Worm (Caenorhabditis elegans) whole organism, L4/young adult: ENCODE results near the gene pcp-3.

ENCODE experiments used
- W03F9.2 ChIP-seq: fragments of 150-350 bp; optimal IDR thresholded peaks from 2 replicates; lab custom pipeline; 2014; ENCODE audit warnings: missing biosample characterization, missing genetic modification characterization
- dao-5 ChIP-seq: sonication (generic microtip); optimal IDR thresholded peaks from 2 replicates; lab custom pipeline; 2016; ENCODE audit warnings: missing genotype, missing genetic modification characterization, moderate library complexity, missing compliant biosample characterization
- him-1 ChIP-seq: sonication (generic microtip); optimal IDR thresholded peaks from 2 replicates; lab custom pipeline; 2016; ENCODE audit warnings: missing genotype, missing genetic modification reagents, missing genetic modification characterization, missing compliant biosample characterization

Gene pcp-3

ce11 chrIV:9146819-9147518 lies 11.8 kb downstream of the pcp-3 start, which contains the start of the genes rpb-12 and aly-2:
TSS of gene rpb-12 (minus strand) at chrIV:9146869.
TSS of gene aly-2 (plus strand) at chrIV:9147468.
- TF ChIP-seq dao-5 (tag; lab: Kevin White, UChicago) (no peak), him-1 (no peak), W03F9.2 (tag; lab: Kevin White, UChicago) (peak; percentile 43)

DNA sequence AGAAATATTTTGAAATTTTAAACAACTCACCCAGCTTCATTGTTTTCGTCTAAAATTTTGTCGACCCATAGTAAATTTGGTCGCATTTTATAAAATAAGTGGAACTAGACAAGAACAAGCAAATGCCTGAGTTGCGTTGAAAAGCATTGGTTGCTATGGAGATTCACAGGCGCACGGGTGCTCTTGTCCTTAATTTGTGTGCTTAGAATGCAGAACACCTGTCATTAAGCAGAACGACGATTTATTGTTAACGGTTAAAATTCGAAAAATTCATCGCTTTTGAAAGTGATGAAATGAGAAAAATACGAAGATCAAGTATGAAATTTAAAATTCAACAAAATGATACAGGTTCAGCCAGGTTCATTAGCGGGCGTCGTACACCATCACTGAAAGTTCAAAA lies 12.7 kb downstream of the pcp-3 start, which contains the start of gene daf-10:
daf-10 (minus strand) TSS at position 101 of the 400 bp plus-strand sequence.
- no peak for TF ChIP-seq him-1
- no peak for TF ChIP-seq W03F9.2 (tag; lab: Kevin White, UChicago)
- no peak for TF ChIP-seq dao-5 (tag; lab: Kevin White, UChicago)

DNA sequence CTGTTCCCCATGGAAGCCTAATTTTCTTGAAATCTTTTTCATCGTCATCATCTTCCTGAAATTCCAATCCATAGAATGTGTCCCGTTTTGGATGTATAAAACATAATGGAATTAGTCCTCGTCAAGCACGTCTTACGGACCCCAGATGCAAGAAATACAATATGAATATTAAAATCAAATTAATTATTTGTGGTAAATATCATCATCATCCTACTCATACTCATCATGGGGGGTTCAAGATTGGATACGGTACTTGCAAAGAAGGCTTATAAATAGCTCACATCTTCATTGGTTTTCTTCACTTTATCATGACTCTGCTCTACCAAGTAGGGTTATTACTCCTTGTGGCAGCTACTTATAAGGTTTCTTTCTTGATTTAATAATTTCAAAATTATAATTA lies 14.4 kb downstream of the pcp-3 start, which contains the start of gene flp-1:
flp-1 (plus strand) TSS at position 301 of the 400 bp plus-strand sequence.
- TF ChIP-seq dao-5 (tag; lab: Kevin White, UChicago): no peak
- TF ChIP-seq him-1: no peak
- TF ChIP-seq W03F9.2 (tag; lab: Kevin White, UChicago): no peak

ce11 chrIV:9140172-9140805 lies 18.5 kb downstream of the pcp-3 start:
- TF ChIP-seq dao-5 (tag; lab: Kevin White, UChicago) (no peak), him-1 (no peak), W03F9.2 (tag; lab: Kevin White, UChicago) (no peak)

- no peak for TF ChIP-seq him-1
- no peak for TF ChIP-seq W03F9.2 (tag; lab: Kevin White, UChicago)
- TF ChIP-seq dao-5 (tag; lab: Kevin White, UChicago): no peak
These were observed 23.4 kb downstream of the pcp-3 start, which contains the start of gene delm-1 for ce11 chrIV:9135377-9135776. TSS of gene delm-1 (minus strand) at chrIV:9135477.

DNA sequence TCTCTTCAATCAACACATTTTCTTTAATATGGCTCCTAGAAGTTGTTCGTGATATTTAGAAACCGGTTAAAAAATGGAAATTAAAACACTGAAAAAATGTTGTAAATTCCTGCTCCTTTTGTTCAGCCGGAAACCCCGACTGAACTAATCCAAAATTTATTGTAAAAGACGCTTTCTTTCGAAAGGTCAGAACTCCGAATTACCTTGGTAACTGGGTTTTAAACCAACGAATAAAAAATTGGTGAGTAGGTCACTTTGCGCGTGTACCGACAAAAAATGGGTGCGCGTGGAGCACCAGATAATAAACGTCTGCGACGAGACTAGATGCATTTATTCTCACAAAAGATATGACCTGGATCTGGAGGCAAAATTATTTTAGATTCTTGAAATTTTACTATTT lies 28.2 kb downstream of the pcp-3 start:
- TF ChIP-seq him-1 (no peak), W03F9.2 (tag; lab: Kevin White, UChicago) (no peak), dao-5 (tag; lab: Kevin White, UChicago) (no peak)

DNA sequence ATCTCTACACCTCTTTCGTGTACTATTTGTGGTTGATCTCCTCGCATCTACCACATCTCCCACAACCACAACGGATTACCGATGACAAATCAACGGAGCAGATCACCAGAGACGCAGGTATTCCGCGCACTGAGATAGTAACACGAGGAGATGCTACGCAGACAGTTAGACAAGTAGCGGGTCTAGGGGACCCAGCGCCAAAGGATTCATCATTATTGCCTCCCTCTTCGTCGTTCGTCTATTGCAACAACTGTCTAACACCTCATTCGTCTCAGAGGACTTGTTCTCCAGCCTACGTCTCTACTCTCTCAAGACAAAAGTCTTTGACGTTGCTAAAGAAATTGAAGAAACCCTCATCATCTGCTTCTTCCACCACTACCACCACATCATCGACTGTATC lies 37.3 kb downstream of the pcp-3 start:
- TF ChIP-seq dao-5 (tag; lab: Kevin White, UChicago) (no peak), him-1 (no peak), W03F9.2 (tag; lab: Kevin White, UChicago) (no peak)

DNA sequence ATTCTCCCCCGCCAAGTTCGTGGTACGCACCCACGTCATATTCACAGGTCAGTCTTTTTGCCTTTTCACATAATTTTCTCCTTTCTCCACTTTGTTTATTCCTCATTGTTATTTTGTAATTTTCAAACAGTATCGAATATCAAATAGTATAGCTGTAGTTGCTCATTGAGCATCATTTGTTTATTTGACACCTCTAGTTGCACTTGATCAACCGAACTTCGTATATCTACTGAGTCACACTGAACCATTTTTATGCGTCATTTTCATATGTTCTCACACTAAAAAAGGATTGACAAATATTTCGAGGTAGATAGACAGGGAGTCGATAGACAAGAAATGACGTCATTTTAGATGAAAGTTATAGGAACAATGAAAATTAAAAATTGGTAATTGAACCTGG lies 38.6 kb downstream of the pcp-3 start:
- TF ChIP-seq dao-5 (tag; lab: Kevin White, UChicago): no peak
- TF ChIP-seq W03F9.2 (tag; lab: Kevin White, UChicago): no peak
- TF ChIP-seq him-1: no peak

DNA sequence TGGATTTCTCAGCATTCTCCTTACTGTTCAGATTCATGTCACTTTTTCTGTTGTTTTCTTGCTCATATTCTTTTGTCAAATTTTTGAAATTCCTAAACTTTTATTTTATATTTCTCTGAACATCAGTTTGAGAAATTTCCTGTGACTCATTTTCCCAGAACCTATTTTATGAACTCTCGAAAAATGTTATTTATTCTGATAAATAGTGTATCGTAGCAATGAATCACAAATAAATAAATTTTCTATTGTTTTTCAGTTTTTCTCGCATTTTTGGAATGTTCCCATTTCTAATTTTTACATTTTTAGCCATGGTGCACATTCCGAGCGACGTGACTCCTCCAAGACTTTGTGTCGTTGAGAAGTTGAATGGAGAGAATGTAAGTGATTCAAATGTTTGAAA lies 40.0 kb downstream of the pcp-3 start, which contains the start of gene nrfl-1:
nrfl-1 (plus strand) TSS at position 301 of the 400 bp plus-strand sequence.
- TF ChIP-seq W03F9.2 (tag; lab: Kevin White, UChicago) (no peak), dao-5 (tag; lab: Kevin White, UChicago) (no peak), him-1 (no peak)

- no peak for TF ChIP-seq W03F9.2 (tag; lab: Kevin White, UChicago)
- no peak for TF ChIP-seq dao-5 (tag; lab: Kevin White, UChicago)
- no peak for TF ChIP-seq him-1
These were observed 40.5 kb downstream of the pcp-3 start for ce11 chrIV:9118348-9118747.

- TF ChIP-seq him-1 (no peak), dao-5 (tag; lab: Kevin White, UChicago) (no peak), W03F9.2 (tag; lab: Kevin White, UChicago) (no peak)
These were observed 41.1 kb downstream of the pcp-3 start for ce11 chrIV:9117700-9118099.

DNA sequence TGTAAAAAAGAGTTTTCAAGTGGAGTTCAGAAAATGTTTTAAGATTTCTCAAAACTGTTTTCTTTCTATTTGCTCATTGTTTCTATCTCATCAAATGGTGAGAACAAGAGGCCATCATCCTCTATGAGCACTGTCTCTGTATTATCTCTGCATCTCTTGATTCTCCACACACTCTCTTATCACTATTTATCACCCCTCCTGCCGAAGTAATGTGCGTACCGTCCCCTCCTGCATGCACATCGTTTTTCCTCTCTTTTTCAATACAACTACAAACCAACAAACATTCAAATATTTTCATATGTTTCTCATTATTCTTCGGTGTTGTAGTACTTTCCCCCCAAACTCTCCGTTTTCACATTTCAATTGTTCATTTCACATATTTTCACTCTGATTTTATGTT lies 42.4 kb downstream of the pcp-3 start:
- TF ChIP-seq W03F9.2 (tag; lab: Kevin White, UChicago): no peak
- no peak for TF ChIP-seq him-1
- no peak for TF ChIP-seq dao-5 (tag; lab: Kevin White, UChicago)

ce11 chrIV:9114078-9114477 lies 44.7 kb downstream of the pcp-3 start:
- no peak for TF ChIP-seq dao-5 (tag; lab: Kevin White, UChicago)
- TF ChIP-seq W03F9.2 (tag; lab: Kevin White, UChicago): no peak
- TF ChIP-seq him-1: no peak

DNA sequence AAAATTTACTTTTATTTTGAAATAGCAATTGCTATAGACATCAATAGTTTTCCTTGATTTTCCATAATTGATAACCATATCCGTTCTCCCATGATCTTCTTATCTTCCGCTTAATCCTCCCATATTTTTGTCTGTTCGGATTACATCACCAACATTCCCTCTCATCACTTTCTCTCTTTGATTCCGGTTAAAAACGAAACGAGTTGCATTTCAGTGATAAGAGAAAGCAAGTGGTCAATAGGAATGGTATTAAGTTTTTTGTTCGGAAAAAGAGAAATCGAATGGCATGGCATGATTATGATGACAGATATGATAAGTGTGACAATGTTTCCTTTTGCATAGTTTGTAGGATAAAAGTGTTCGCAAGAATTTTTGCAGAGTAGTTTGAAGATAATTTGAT lies 46.8 kb downstream of the pcp-3 start:
- no peak for TF ChIP-seq dao-5 (tag; lab: Kevin White, UChicago)
- TF ChIP-seq W03F9.2 (tag; lab: Kevin White, UChicago): no peak
- no peak for TF ChIP-seq him-1
